Fruit fly (Drosophila melanogaster) whole organism, embryonic: ENCODE data around the gene Gr61a.

Experiments used
- Ada2b ChIP-seq: fragments of 200-800 bp; sonication (Bioruptor generic); IDR thresholded peaks from 2 replicates; pipeline ENCODE4 v1.3.6; 2022; ENCODE audit warnings: missing biosample characterization, missing genetic modification characterization
- CG10267 ChIP-seq: fragments of 200-800 bp; sonication (Bioruptor generic); optimal IDR thresholded peaks from 2 replicates; lab custom pipeline; 2018; ENCODE audit warnings: missing biosample characterization, mild to moderate bottlenecking, missing genetic modification characterization, moderate library complexity
- CG10462 ChIP-seq: fragments of 200-800 bp; sonication (Bioruptor generic); optimal IDR thresholded peaks from 2 replicates; lab custom pipeline; 2016; ENCODE audit warnings: missing biosample characterization, missing genetic modification characterization
- CG10959 ChIP-seq: fragments of 200-800 bp; sonication (Bioruptor generic); IDR thresholded peaks from 2 replicates; pipeline ENCODE4 v1.3.6; 2022; ENCODE audit warnings: missing biosample characterization, missing genetic modification characterization
- CG15479 ChIP-seq: fragments of 200-800 bp; sonication (Bioruptor generic); optimal IDR thresholded peaks from 3 replicates; lab custom pipeline; 2019; ENCODE audit warnings: missing biosample characterization, mild to moderate bottlenecking, missing genetic modification characterization, moderate library complexity
- CG17802 ChIP-seq: fragments of 200-800 bp; sonication (Bioruptor generic); optimal IDR thresholded peaks from 2 replicates; lab custom pipeline; 2018; ENCODE audit warnings: missing biosample characterization, mild to moderate bottlenecking, missing genetic modification characterization, moderate library complexity
- CG30403 ChIP-seq: fragments of 200-800 bp; sonication (Bioruptor generic); optimal IDR thresholded peaks from 3 replicates; lab custom pipeline; 2016; ENCODE audit warnings: missing biosample characterization, missing genetic modification characterization
- CG34422 ChIP-seq: fragments of 200-800 bp; sonication (Bioruptor generic); IDR thresholded peaks from 3 replicates; pipeline ENCODE4 v1.3.6; 2022; ENCODE audit warnings: missing biosample characterization, missing genetic modification characterization
- CG43689 ChIP-seq: fragments of 200-800 bp; sonication (Bioruptor generic); IDR thresholded peaks from 2 replicates; pipeline ENCODE4 v1.3.6; 2022; ENCODE audit warnings: missing biosample characterization, missing genetic modification characterization
- CG6654 ChIP-seq: fragments of 200-800 bp; sonication (Bioruptor generic); optimal IDR thresholded peaks from 2 replicates; lab custom pipeline; 2017; ENCODE audit warnings: missing biosample characterization, mild to moderate bottlenecking, missing genetic modification characterization
- CG6689 ChIP-seq: fragments of 200-800 bp; sonication (Bioruptor generic); IDR thresholded peaks from 2 replicates; pipeline ENCODE4 v1.3.6; 2022; ENCODE audit warnings: missing biosample characterization, missing genetic modification characterization
- CG7357 ChIP-seq: fragments of 200-800 bp; sonication (Bioruptor generic); IDR thresholded peaks from 3 replicates; pipeline ENCODE4 v1.3.6; 2022; ENCODE audit warnings: missing biosample characterization, missing genetic modification characterization
- CG7372 ChIP-seq: fragments of 200-800 bp; sonication (Bioruptor generic); IDR thresholded peaks from 2 replicates; pipeline ENCODE4 v1.3.6; 2022; ENCODE audit warnings: missing biosample characterization, missing genetic modification characterization
- CG9932 ChIP-seq: fragments of 200-800 bp; sonication (Bioruptor generic); IDR thresholded peaks from 2 replicates; pipeline ENCODE4 v1.3.6; 2022; ENCODE audit warnings: missing biosample characterization, missing genetic modification characterization
- Dip2 ChIP-seq: fragments of 200-800 bp; sonication (Bioruptor generic); IDR thresholded peaks from 2 replicates; pipeline ENCODE4 v1.3.6; 2022; ENCODE audit warnings: missing biosample characterization, missing genetic modification characterization
- Fer2 ChIP-seq: fragments of 200-800 bp; sonication (Bioruptor generic); optimal IDR thresholded peaks from 2 replicates; lab custom pipeline; 2018; ENCODE audit warnings: missing biosample characterization, mild to moderate bottlenecking, missing genetic modification characterization, moderate library complexity
- HmgD ChIP-seq: fragments of 200-800 bp; sonication (Bioruptor generic); optimal IDR thresholded peaks from 3 replicates; lab custom pipeline; 2016; ENCODE audit warnings: missing biosample characterization, missing genetic modification characterization
- Hr78 ChIP-seq, 2 experiments: fragments of 200-800 bp in 1 of 2; fragments of >200 bp in 1 of 2; sonication (Bioruptor generic) in 1 of 2; optimal IDR thresholded peaks; 2 replicates each; lab custom pipeline; 2017 to 2019; ENCODE audit warnings: missing biosample characterization in 2 of 2, missing genetic modification characterization in 2 of 2, mild to moderate bottlenecking in 1 of 2, moderate library complexity in 1 of 2
- Myb ChIP-seq: fragments of 200-800 bp; sonication (Bioruptor generic); optimal IDR thresholded peaks from 2 replicates; lab custom pipeline; 2016; ENCODE audit warnings: missing biosample characterization, missing genetic modification characterization
- Neu2 ChIP-seq: fragments of 200-800 bp; sonication (Bioruptor generic); optimal IDR thresholded peaks from 3 replicates; lab custom pipeline; 2016; ENCODE audit warnings: missing biosample characterization, missing genetic modification characterization, borderline replicate concordance
- Poxn ChIP-seq: fragments of 200-800 bp; sonication (Bioruptor generic); IDR thresholded peaks from 2 replicates; pipeline ENCODE4 v1.3.6; 2022; ENCODE audit warnings: missing biosample characterization, missing genetic modification characterization
- Rx ChIP-seq: fragments of 200-800 bp; sonication (Bioruptor generic); IDR thresholded peaks from 2 replicates; pipeline ENCODE4 v1.3.6; 2022; ENCODE audit warnings: missing biosample characterization, missing genetic modification characterization
- TFAM ChIP-seq: fragments of 200-800 bp; sonication (Bioruptor generic); optimal IDR thresholded peaks from 2 replicates; lab custom pipeline; 2017; ENCODE audit warnings: missing biosample characterization, missing genetic modification characterization, inconsistent platforms
- Xrp1 ChIP-seq: fragments of 200-800 bp; sonication (Bioruptor generic); IDR thresholded peaks from 2 replicates; pipeline ENCODE4 v1.3.6; 2022; ENCODE audit warnings: missing biosample characterization, missing genetic modification characterization
- al ChIP-seq: fragments of 200-800 bp; sonication (Bioruptor generic); IDR thresholded peaks from 2 replicates; pipeline ENCODE4 v1.3.6; 2022; ENCODE audit warnings: missing biosample characterization, missing genetic modification characterization
- ap ChIP-seq: fragments of 200-800 bp; sonication (Bioruptor generic); IDR thresholded peaks from 2 replicates; pipeline ENCODE4 v1.3.6; 2022; ENCODE audit warnings: missing biosample characterization, missing genetic modification characterization
- ase ChIP-seq: fragments of 200-800 bp; sonication (Bioruptor generic); IDR thresholded peaks from 3 replicates; pipeline ENCODE4 v1.3.6; 2022; ENCODE audit warnings: missing biosample characterization, missing genetic modification characterization
- caup ChIP-seq: fragments of 200-800 bp; sonication (Bioruptor generic); optimal IDR thresholded peaks from 3 replicates; lab custom pipeline; 2017; ENCODE audit warnings: missing biosample characterization, mild to moderate bottlenecking, missing genetic modification characterization, moderate library complexity; ENCODE audit not compliant: severe bottlenecking
- crp ChIP-seq, 2 experiments: fragments of 200-800 bp; sonication (Bioruptor generic); optimal IDR thresholded peaks; 2 replicates in 1 of 2; 3 replicates in 1 of 2; lab custom pipeline; 2017; ENCODE audit warnings: missing biosample characterization in 2 of 2, missing genetic modification characterization in 2 of 2, mild to moderate bottlenecking in 1 of 2, moderate library complexity in 1 of 2
- dati ChIP-seq: fragments of 200-800 bp; sonication (Bioruptor generic); IDR thresholded peaks from 2 replicates; pipeline ENCODE4 v1.3.6; 2022; ENCODE audit warnings: missing biosample characterization, missing genetic modification characterization
- dmrt99B ChIP-seq: fragments of 200-800 bp; sonication (Bioruptor generic); optimal IDR thresholded peaks from 2 replicates; lab custom pipeline; 2018; ENCODE audit warnings: missing biosample characterization, mild to moderate bottlenecking, missing genetic modification characterization, moderate library complexity
- fru ChIP-seq: fragments of >200 bp; optimal IDR thresholded peaks from 2 replicates; lab custom pipeline; 2017
- hb ChIP-seq: fragments of 200-800 bp; sonication (Bioruptor generic); IDR thresholded peaks from 3 replicates; pipeline ENCODE4 v1.3.6; 2022; ENCODE audit warnings: missing biosample characterization, missing genetic modification characterization; ENCODE audit not compliant: partially characterized antibody
- hkb ChIP-seq, 2 experiments: fragments of 200-800 bp in 1 of 2; fragments of >200 bp in 1 of 2; sonication (Bioruptor generic) in 1 of 2; IDR thresholded peaks in 1 of 2; optimal IDR thresholded peaks in 1 of 2; 2 replicates each; pipeline versions ENCODE4 v1.3.6 to Lab custom; 2017 to 2022; ENCODE audit warnings: missing biosample characterization in 1 of 2, missing genetic modification characterization in 1 of 2
- insv ChIP-seq, 2 experiments: fragments of 200-800 bp; sonication (Bioruptor generic); optimal IDR thresholded peaks; 3 replicates each; lab custom pipeline; 2016 to 2018; ENCODE audit warnings: missing biosample characterization in 2 of 2, missing genetic modification characterization in 2 of 2
- jigr1 ChIP-seq: fragments of 200-800 bp; sonication (Bioruptor generic); IDR thresholded peaks from 3 replicates; pipeline ENCODE4 v1.3.6; 2022; ENCODE audit warnings: missing biosample characterization, missing genetic modification characterization
- jing ChIP-seq: fragments of 200-800 bp; sonication (Bioruptor generic); optimal IDR thresholded peaks from 2 replicates; lab custom pipeline; 2018; ENCODE audit warnings: missing biosample characterization, mild to moderate bottlenecking, missing genetic modification characterization
- pan ChIP-seq, 4 experiments: fragments of >200 bp in 3 of 4; fragments of 200-800 bp in 1 of 4; sonication (Bioruptor generic) in 1 of 4; optimal IDR thresholded peaks in 3 of 4; IDR thresholded peaks in 1 of 4; 2 replicates each; pipeline versions ENCODE4 v1.3.6 to Lab custom; 2017 to 2022; ENCODE audit warnings: missing biosample characterization in 2 of 4, missing genetic modification characterization in 2 of 4, mixed read lengths in 1 of 4
- pfk ChIP-seq: fragments of 200-800 bp; sonication (Bioruptor generic); optimal IDR thresholded peaks from 2 replicates; lab custom pipeline; 2018; ENCODE audit warnings: missing biosample characterization, mild to moderate bottlenecking, missing genetic modification characterization, moderate library complexity
- pita ChIP-seq: fragments of 200-800 bp; sonication (Bioruptor generic); optimal IDR thresholded peaks from 2 replicates; lab custom pipeline; 2017; ENCODE audit warnings: missing biosample characterization, mild to moderate bottlenecking, missing genetic modification characterization
- seq ChIP-seq: fragments of 200-800 bp; sonication (Bioruptor generic); IDR thresholded peaks from 2 replicates; pipeline ENCODE4 v1.3.6; 2022; ENCODE audit warnings: missing biosample characterization, missing genetic modification characterization
- sisA ChIP-seq: fragments of 200-800 bp; sonication (Bioruptor generic); IDR thresholded peaks from 2 replicates; pipeline ENCODE4 v1.3.6; 2022; ENCODE audit warnings: missing biosample characterization, missing genetic modification characterization
- stwl ChIP-seq: fragments of 200-800 bp; sonication (Bioruptor generic); optimal IDR thresholded peaks from 3 replicates; lab custom pipeline; 2018; ENCODE audit warnings: missing biosample characterization, mild to moderate bottlenecking, missing genetic modification characterization, moderate library complexity
- tll ChIP-seq, 2 experiments: fragments of 200-800 bp in 1 of 2; fragments of >200 bp in 1 of 2; sonication (Bioruptor generic) in 1 of 2; optimal IDR thresholded peaks; 2 replicates each; lab custom pipeline; 2017 to 2019; ENCODE audit warnings: missing biosample characterization in 2 of 2, missing genetic modification characterization in 2 of 2, mild to moderate bottlenecking in 1 of 2, moderate library complexity in 1 of 2
- vvl ChIP-seq: fragments of 200-800 bp; sonication (Bioruptor generic); IDR thresholded peaks from 2 replicates; pipeline ENCODE4 v1.3.6; 2022; ENCODE audit warnings: missing biosample characterization, missing genetic modification characterization
- zen2 ChIP-seq: fragments of 200-800 bp; sonication (Bioruptor generic); IDR thresholded peaks from 3 replicates; pipeline ENCODE4 v1.3.6; 2022; ENCODE audit warnings: missing biosample characterization, missing genetic modification characterization; ENCODE audit not compliant: partially characterized antibody

Gr61a gene

DNA sequence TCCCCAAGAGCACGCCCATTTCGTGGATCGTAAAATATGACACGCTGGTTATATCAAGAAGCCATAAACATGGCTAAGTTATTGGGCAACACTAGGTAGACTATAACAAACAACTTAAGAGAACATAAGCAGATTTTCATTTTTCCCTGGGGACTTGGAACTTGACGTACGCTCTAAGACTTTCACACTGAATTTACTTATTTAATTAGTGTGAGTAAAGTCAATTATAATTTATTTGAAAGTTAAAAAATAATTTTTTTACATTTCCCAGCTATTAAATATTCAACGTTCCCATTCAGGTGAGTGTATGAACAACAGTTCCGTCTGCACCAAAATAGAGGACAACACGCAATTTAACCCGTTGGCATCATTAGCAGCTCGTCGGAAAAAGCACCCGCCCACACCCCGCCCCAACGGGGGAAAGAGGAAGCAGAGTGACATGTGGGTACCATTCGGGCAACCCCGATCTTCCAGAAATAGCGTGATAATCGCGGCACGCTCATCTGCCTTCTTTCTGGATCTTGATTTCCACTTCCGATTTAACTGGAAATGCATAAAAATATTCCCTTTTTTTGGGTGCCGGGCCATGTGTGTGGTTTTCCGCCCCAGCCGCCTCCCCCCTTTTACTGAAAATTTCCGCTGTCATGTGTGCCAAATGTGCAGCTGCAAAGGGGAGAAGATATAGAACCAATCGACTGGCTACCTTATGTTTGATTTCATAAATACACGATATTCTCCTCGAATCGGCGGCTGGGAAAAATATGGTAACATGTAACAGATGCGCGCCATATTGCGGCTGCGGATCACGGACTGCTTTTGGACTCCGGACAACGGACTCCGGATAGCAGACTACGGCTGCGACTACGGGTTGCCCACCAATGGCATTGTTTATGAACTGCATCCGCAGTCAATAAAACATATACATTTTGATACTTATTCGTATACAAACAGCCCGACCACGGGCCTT is 25.7 kb upstream of the Gr61a start (continued):
- no peak for TF ChIP-seq tll (GFP tag; optimal IDR thresholded peaks at IDR 0.05; lab: Kevin White, UChicago)
- TF ChIP-seq seq: 0 out of 2 replicates have a peak, but pooled peaks have one; percentile 29
- TF ChIP-seq jigr1: no peak
- TF ChIP-seq pita (GFP tag; lab: Kevin White, UChicago): no peak
- TF ChIP-seq dati (GFP tag; lab: Robert Waterston, UW): no peak
- peak; percentile 55; the same call in 1 of the 2 replicates for TF ChIP-seq CG9932 (GFP tag; lab: Robert Waterston, UW)
- TF ChIP-seq CG6689 (GFP tag; lab: Robert Waterston, UW): peak; percentile 49; the same call in 1 of the 2 replicates
- TF ChIP-seq jing (GFP tag; lab: Kevin White, UChicago): no peak
- TF ChIP-seq insv (GFP tag; optimal IDR thresholded peaks at IDR 0.05; lab: Kevin White, UChicago): no peak
- TF ChIP-seq CG10462 (GFP tag; lab: Kevin White, UChicago): no peak
- peak; percentile 34; the same call in 1 of the 3 replicates for TF ChIP-seq CG34422 (GFP tag; lab: Robert Waterston, UW)
- no peak for TF ChIP-seq sisA (GFP tag; lab: Robert Waterston, UW)
- no peak for TF ChIP-seq Fer2 (tag; lab: Kevin White, UChicago)
- TF ChIP-seq Dip2 (GFP tag; lab: Robert Waterston, UW): no peak
- TF ChIP-seq HmgD (GFP tag; lab: Kevin White, UChicago): no peak
- no peak; the same call in 1 of the 2 replicates for TF ChIP-seq CG7372 (GFP tag; lab: Robert Waterston, UW)
- no peak for TF ChIP-seq Neu2 (GFP tag; lab: Kevin White, UChicago)
- no peak for TF ChIP-seq pfk (GFP tag; lab: Kevin White, UChicago)
- TF ChIP-seq vvl (GFP tag; lab: Robert Waterston, UW): peak; percentile 55
- no peak for TF ChIP-seq stwl (tag; lab: Kevin White, UChicago)
- no peak for TF ChIP-seq pan (optimal IDR thresholded peaks at IDR 0.05; lab: Kevin White, UChicago)
- TF ChIP-seq pan (GFP tag; optimal IDR thresholded peaks at IDR 0.05 in 1 of 2, IDR thresholded peaks at IDR 0.05 in 1 of 2): peak in 1 of 2 experiments; percentile 67
- no peak for TF ChIP-seq TFAM (GFP tag; lab: Kevin White, UChicago)
- no peak for TF ChIP-seq CG10267 (tag; lab: Kevin White, UChicago)
- no peak for TF ChIP-seq Myb (GFP tag; lab: Kevin White, UChicago)
- peak; percentile 33; the same call in 1 of the 2 replicates for TF ChIP-seq Rx
- no peak for TF ChIP-seq caup (GFP tag; lab: Kevin White, UChicago)
- TF ChIP-seq ase (GFP tag; lab: Robert Waterston, UW): 0 out of 3 replicates have a peak, but pooled peaks have one; percentile 27
- no peak for TF ChIP-seq zen2 (GFP tag; lab: Robert Waterston, UW)
- TF ChIP-seq Hr78 (GFP tag; optimal IDR thresholded peaks at IDR 0.05; lab: Kevin White, UChicago): peak in 1 of 2 experiments; percentile 30
- no peak for TF ChIP-seq CG17802 (tag; lab: Kevin White, UChicago)
- TF ChIP-seq CG10959 (GFP tag; lab: Robert Waterston, UW): no peak
- no peak for TF ChIP-seq crp (GFP tag; optimal IDR thresholded peaks at IDR 0.05; lab: Kevin White, UChicago)
- no peak for TF ChIP-seq CG6654 (GFP tag; lab: Kevin White, UChicago)
- TF ChIP-seq dmrt99B (tag; lab: Kevin White, UChicago): peak; percentile 60
- TF ChIP-seq ap (GFP tag; lab: Robert Waterston, UW): 0 out of 2 replicates have a peak, but pooled peaks have one; percentile 33
- no peak; the same call in 1 of the 2 replicates for TF ChIP-seq Ada2b
- no peak for TF ChIP-seq hkb (optimal IDR thresholded peaks at IDR 0.05; lab: Kevin White, UChicago)
- peak; percentile 40; the same call in 1 of the 2 replicates for TF ChIP-seq hkb (GFP tag; IDR thresholded peaks at IDR 0.05; lab: Robert Waterston, UW)
- peak; percentile 51; the same call in 1 of the 2 replicates for TF ChIP-seq Xrp1 (GFP tag; lab: Robert Waterston, UW)
- no peak for TF ChIP-seq CG30403 (GFP tag; lab: Kevin White, UChicago)
- TF ChIP-seq CG43689 (GFP tag; lab: Robert Waterston, UW): no peak
- TF ChIP-seq hb: 0 out of 3 replicates have a peak, but pooled peaks have one; percentile 48
- no peak for TF ChIP-seq CG15479
- no peak for TF ChIP-seq CG7357 (GFP tag; lab: Robert Waterston, UW)
- no peak for TF ChIP-seq Poxn (GFP tag; lab: Robert Waterston, UW)
- TF ChIP-seq fru (lab: Kevin White, UChicago): no peak
- 0 out of 2 replicates have a peak, but pooled peaks have one; percentile 28 for TF ChIP-seq al (GFP tag; lab: Robert Waterston, UW)
